Fruit fly (Drosophila melanogaster) S2 (cell line): ENCODE results near the gene Cyp305a1.

Experiments used
- CG8478 ChIP-seq: fragments of >200 bp; optimal IDR thresholded peaks from 2 replicates; lab custom pipeline; 2018
- CTCF ChIP-seq, 2 experiments: fragments of >200 bp; optimal IDR thresholded peaks; 2 replicates each; lab custom pipeline; 2018

DNA sequence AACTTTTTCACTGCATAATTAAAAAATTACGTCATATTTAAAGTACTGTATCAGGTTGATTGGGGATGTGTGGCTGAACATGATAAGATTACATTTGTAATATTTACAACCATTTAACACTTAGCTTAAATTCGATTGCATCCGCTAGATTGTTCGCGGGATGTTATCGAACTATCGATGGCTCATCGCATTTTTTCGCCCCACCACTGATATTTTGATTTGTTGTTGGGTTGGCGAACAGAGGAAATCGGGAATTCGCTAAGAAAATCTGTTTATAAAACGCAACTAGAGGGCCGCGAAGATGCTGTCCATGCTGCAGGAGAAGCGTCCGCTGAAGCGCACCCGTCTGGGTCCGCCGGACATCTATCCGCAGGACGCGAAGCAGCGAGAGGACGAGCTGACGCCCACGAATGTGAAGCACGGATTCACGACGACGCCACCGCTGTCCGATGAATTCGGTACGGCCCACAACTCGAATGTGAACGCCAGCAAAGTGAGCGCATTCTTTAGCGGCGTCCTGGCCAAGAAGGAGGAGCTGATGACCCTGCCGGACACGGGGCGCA is 23.3 kb upstream of the Cyp305a1 start, which contains the start of gene kto:
- TF ChIP-seq CTCF (optimal IDR thresholded peaks at IDR 0.05; lab: Kevin White, UChicago): no peak
- no peak for TF ChIP-seq CG8478 (lab: Kevin White, UChicago)
